Fruit fly (Drosophila melanogaster) whole organism, embryonic: ENCODE data around the gene Oatp33Eb.

Experiments
- Bgb ChIP-seq: fragments of 200-800 bp; sonication (Bioruptor generic); IDR thresholded peaks from 2 replicates; pipeline ENCODE4 v1.3.6; 2022; ENCODE audit warnings: missing biosample characterization, missing genetic modification characterization; ENCODE audit not compliant: partially characterized antibody
- CG10321 ChIP-seq: fragments of 200-800 bp; sonication (Bioruptor generic); IDR thresholded peaks from 2 replicates; pipeline ENCODE4 v1.3.6; 2022; ENCODE audit warnings: missing biosample characterization, missing genetic modification characterization
- CG10543 ChIP-seq: fragments of 200-800 bp; sonication (Bioruptor generic); optimal IDR thresholded peaks from 3 replicates; lab custom pipeline; 2017; ENCODE audit warnings: missing biosample characterization, mild to moderate bottlenecking, missing genetic modification characterization, moderate library complexity
- CG10979 ChIP-seq: fragments of 200-800 bp; sonication (Bioruptor generic); optimal IDR thresholded peaks from 2 replicates; lab custom pipeline; 2018; ENCODE audit warnings: missing biosample characterization, mild to moderate bottlenecking, missing genetic modification characterization, moderate library complexity
- CG12071 ChIP-seq: fragments of 200-800 bp; sonication (Bioruptor generic); optimal IDR thresholded peaks from 3 replicates; lab custom pipeline; 2018; ENCODE audit warnings: missing biosample characterization, mild to moderate bottlenecking, missing genetic modification characterization
- CG12659 ChIP-seq: fragments of 200-800 bp; sonication (Bioruptor generic); optimal IDR thresholded peaks from 3 replicates; lab custom pipeline; 2017; ENCODE audit warnings: mild to moderate bottlenecking, missing biosample characterization, missing genetic modification reagents, missing genetic modification characterization
- CG14014 ChIP-seq: fragments of 200-800 bp; sonication (Bioruptor generic); IDR thresholded peaks from 2 replicates; pipeline ENCODE4 v1.3.6; 2022; ENCODE audit warnings: missing biosample characterization, missing genetic modification characterization
- CG17359 ChIP-seq: fragments of 200-800 bp; sonication (Bioruptor generic); optimal IDR thresholded peaks from 3 replicates; lab custom pipeline; 2018; ENCODE audit warnings: missing biosample characterization, mild to moderate bottlenecking, missing genetic modification characterization, moderate library complexity
- CG17385 ChIP-seq: fragments of 200-800 bp; sonication (Bioruptor generic); optimal IDR thresholded peaks from 3 replicates; lab custom pipeline; 2018; ENCODE audit warnings: missing biosample characterization, mild to moderate bottlenecking, missing genetic modification characterization
- CG18011 ChIP-seq: fragments of 200-800 bp; sonication (Bioruptor generic); optimal IDR thresholded peaks from 2 replicates; lab custom pipeline; 2017; ENCODE audit warnings: missing biosample characterization, missing genetic modification characterization, mild to moderate bottlenecking, moderate library complexity, missing genotype
- CG18476 ChIP-seq: fragments of 200-800 bp; sonication (Bioruptor generic); optimal IDR thresholded peaks from 2 replicates; lab custom pipeline; 2016; ENCODE audit warnings: missing biosample characterization, mild to moderate bottlenecking, missing genetic modification characterization
- CG2116 ChIP-seq: fragments of 200-800 bp; sonication (Bioruptor generic); optimal IDR thresholded peaks from 3 replicates; lab custom pipeline; 2018; ENCODE audit warnings: missing biosample characterization, mild to moderate bottlenecking, missing genetic modification characterization
- CG32532 ChIP-seq: fragments of 200-800 bp; sonication (Bioruptor generic); IDR thresholded peaks from 2 replicates; pipeline ENCODE4 v1.3.6; 2022; ENCODE audit warnings: missing biosample characterization, missing genetic modification characterization
- CG3281 ChIP-seq: fragments of 200-800 bp; sonication (Bioruptor generic); optimal IDR thresholded peaks from 3 replicates; lab custom pipeline; 2017; ENCODE audit warnings: missing biosample characterization, mild to moderate bottlenecking, missing genetic modification characterization
- CG8281 ChIP-seq: fragments of 200-800 bp; sonication (Bioruptor generic); optimal IDR thresholded peaks from 2 replicates; lab custom pipeline; 2018; ENCODE audit warnings: missing biosample characterization, mild to moderate bottlenecking, missing genetic modification characterization, moderate library complexity
- CG8290 ChIP-seq, 3 experiments: fragments of 200-800 bp; sonication (Bioruptor generic); optimal IDR thresholded peaks; 2 replicates each; lab custom pipeline; 2016 to 2019; ENCODE audit warnings: missing biosample characterization in 3 of 3, missing genetic modification characterization in 3 of 3, mild to moderate bottlenecking in 2 of 3, moderate library complexity in 1 of 3
- Chrac-16 ChIP-seq: fragments of 200-800 bp; sonication (Bioruptor generic); optimal IDR thresholded peaks from 3 replicates; lab custom pipeline; 2016; ENCODE audit warnings: missing biosample characterization, missing genetic modification characterization
- CrebB ChIP-seq: fragments of 200-800 bp; sonication (Bioruptor generic); optimal IDR thresholded peaks from 3 replicates; lab custom pipeline; 2018; ENCODE audit warnings: missing biosample characterization, mild to moderate bottlenecking, missing genetic modification characterization
- Dfd ChIP-seq, 2 experiments: fragments of >200 bp; optimal IDR thresholded peaks; 2 replicates each; lab custom pipeline; 2017; ENCODE audit warnings: missing biosample characterization in 2 of 2, missing genetic modification characterization in 2 of 2
- Dip2 ChIP-seq: fragments of 200-800 bp; sonication (Bioruptor generic); IDR thresholded peaks from 2 replicates; pipeline ENCODE4 v1.3.6; 2022; ENCODE audit warnings: missing biosample characterization, missing genetic modification characterization
- Dip3 ChIP-seq: fragments of 200-800 bp; sonication (Bioruptor generic); optimal IDR thresholded peaks from 3 replicates; lab custom pipeline; 2016; ENCODE audit warnings: missing biosample characterization, missing genetic modification characterization
- Fer1 ChIP-seq: fragments of 200-800 bp; sonication (Bioruptor generic); optimal IDR thresholded peaks from 2 replicates; lab custom pipeline; 2017; ENCODE audit warnings: missing biosample characterization, mild to moderate bottlenecking, missing genetic modification characterization
- HLH3B ChIP-seq: fragments of 200-800 bp; sonication (Bioruptor generic); IDR thresholded peaks from 2 replicates; pipeline ENCODE4 v1.3.6; 2022; ENCODE audit warnings: missing biosample characterization, missing genetic modification characterization
- Hey ChIP-seq: fragments of 200-800 bp; sonication (Bioruptor generic); optimal IDR thresholded peaks from 3 replicates; lab custom pipeline; 2018; ENCODE audit warnings: missing biosample characterization, mild to moderate bottlenecking, missing genetic modification characterization
- HmgD ChIP-seq: fragments of 200-800 bp; sonication (Bioruptor generic); optimal IDR thresholded peaks from 3 replicates; lab custom pipeline; 2016; ENCODE audit warnings: missing biosample characterization, missing genetic modification characterization
- Hr51 ChIP-seq, 2 experiments: fragments of 200-800 bp; sonication (Bioruptor generic); optimal IDR thresholded peaks; 2 replicates in 1 of 2; 3 replicates in 1 of 2; lab custom pipeline; 2016 to 2018; ENCODE audit warnings: missing biosample characterization in 2 of 2, missing genetic modification characterization in 2 of 2, mild to moderate bottlenecking in 1 of 2, moderate library complexity in 1 of 2
- Mrtf ChIP-seq: fragments of 200-800 bp; sonication (Bioruptor generic); IDR thresholded peaks from 3 replicates; pipeline ENCODE4 v1.3.6; 2022; ENCODE audit warnings: missing biosample characterization, missing genetic modification characterization
- PHDP ChIP-seq: fragments of 200-800 bp; sonication (Bioruptor generic); optimal IDR thresholded peaks from 3 replicates; lab custom pipeline; 2018; ENCODE audit warnings: missing biosample characterization, mild to moderate bottlenecking, missing genetic modification characterization, moderate library complexity
- Usf ChIP-seq: fragments of 200-800 bp; sonication (Bioruptor generic); optimal IDR thresholded peaks from 2 replicates; lab custom pipeline; 2017; ENCODE audit warnings: missing genotype, missing biosample characterization, missing genetic modification characterization
- Vsx1 ChIP-seq: fragments of 200-800 bp; sonication (Bioruptor generic); optimal IDR thresholded peaks from 2 replicates; lab custom pipeline; 2017; ENCODE audit warnings: missing biosample characterization, mild to moderate bottlenecking, missing genetic modification characterization, missing genetic modification reagents
- Xrp1 ChIP-seq: fragments of 200-800 bp; sonication (Bioruptor generic); IDR thresholded peaks from 2 replicates; pipeline ENCODE4 v1.3.6; 2022; ENCODE audit warnings: missing biosample characterization, missing genetic modification characterization
- YL-1 ChIP-seq: fragments of 200-800 bp; sonication (Bioruptor generic); optimal IDR thresholded peaks from 3 replicates; lab custom pipeline; 2017; ENCODE audit warnings: missing biosample characterization, mild to moderate bottlenecking, missing genetic modification characterization
- abd-A ChIP-seq: fragments of 200-800 bp; sonication (Bioruptor generic); optimal IDR thresholded peaks from 3 replicates; lab custom pipeline; 2019; ENCODE audit warnings: missing biosample characterization, mild to moderate bottlenecking, missing genetic modification characterization, moderate library complexity
- ara ChIP-seq: fragments of 200-800 bp; sonication (Bioruptor generic); IDR thresholded peaks from 2 replicates; pipeline ENCODE4 v1.3.6; 2022; ENCODE audit warnings: missing biosample characterization, missing genetic modification characterization
- bcd ChIP-seq: fragments of 200-800 bp; sonication (Bioruptor generic); optimal IDR thresholded peaks from 2 replicates; lab custom pipeline; 2017; ENCODE audit warnings: missing biosample characterization, mild to moderate bottlenecking, missing genetic modification characterization
- exex ChIP-seq: fragments of 200-800 bp; sonication (Bioruptor generic); optimal IDR thresholded peaks from 4 replicates; lab custom pipeline; 2018; ENCODE audit warnings: missing biosample characterization, mild to moderate bottlenecking, missing genetic modification characterization, moderate library complexity
- ftz-f1 ChIP-seq: fragments of 200-800 bp; sonication (Bioruptor generic); optimal IDR thresholded peaks from 2 replicates; lab custom pipeline; 2016; ENCODE audit warnings: missing biosample characterization, missing genetic modification characterization
- gcm2 ChIP-seq: fragments of 200-800 bp; sonication (Bioruptor generic); optimal IDR thresholded peaks from 2 replicates; lab custom pipeline; 2016; ENCODE audit warnings: missing biosample characterization, missing genetic modification characterization
- gro ChIP-seq: fragments of 200-800 bp; sonication (Bioruptor generic); optimal IDR thresholded peaks from 2 replicates; lab custom pipeline; 2016; ENCODE audit warnings: missing biosample characterization, missing genetic modification characterization
- ham ChIP-seq: fragments of 200-800 bp; sonication (Bioruptor generic); IDR thresholded peaks from 2 replicates; pipeline ENCODE4 v1.3.6; 2022; ENCODE audit warnings: missing biosample characterization, missing genetic modification characterization
- nau ChIP-seq: fragments of 200-800 bp; sonication (Bioruptor generic); optimal IDR thresholded peaks from 3 replicates; lab custom pipeline; 2017; ENCODE audit warnings: missing biosample characterization, mild to moderate bottlenecking, missing genetic modification characterization, missing genetic modification reagents
- nom ChIP-seq: fragments of 200-800 bp; sonication (Bioruptor generic); optimal IDR thresholded peaks from 2 replicates; lab custom pipeline; 2017; ENCODE audit warnings: missing biosample characterization, missing genetic modification characterization, mild to moderate bottlenecking, moderate library complexity, missing genetic modification reagents
- odd ChIP-seq: fragments of 200-800 bp; sonication (Bioruptor generic); optimal IDR thresholded peaks from 2 replicates; lab custom pipeline; 2017; ENCODE audit warnings: missing biosample characterization, mild to moderate bottlenecking, missing genetic modification characterization
- ranshi ChIP-seq: fragments of 200-800 bp; sonication (Bioruptor generic); IDR thresholded peaks from 2 replicates; pipeline ENCODE4 v1.3.6; 2022; ENCODE audit warnings: missing biosample characterization, missing genetic modification characterization
- scrt ChIP-seq: fragments of 200-800 bp; sonication (Bioruptor generic); optimal IDR thresholded peaks from 2 replicates; lab custom pipeline; 2018; ENCODE audit warnings: missing biosample characterization, mild to moderate bottlenecking, missing genetic modification characterization, moderate library complexity
- sd ChIP-seq: fragments of 200-800 bp; sonication (Bioruptor generic); optimal IDR thresholded peaks from 3 replicates; lab custom pipeline; 2018; ENCODE audit warnings: missing biosample characterization, mild to moderate bottlenecking, missing genetic modification characterization, moderate library complexity
- sens ChIP-seq: fragments of 200-800 bp; sonication (Bioruptor generic); peaks from one replicate; lab custom pipeline; 2016; ENCODE audit warnings: missing biosample characterization, missing genetic modification characterization
- sob ChIP-seq: fragments of 200-800 bp; sonication (Bioruptor generic); IDR thresholded peaks from 2 replicates; pipeline ENCODE4 v1.3.6; 2022; ENCODE audit warnings: missing biosample characterization, missing genetic modification characterization
- ttk ChIP-seq: fragments of 200-800 bp; sonication (Bioruptor generic); IDR thresholded peaks from 2 replicates; pipeline ENCODE4 v2.1.2; 2022; ENCODE audit warnings: missing biosample characterization, missing genetic modification characterization
- vvl ChIP-seq: fragments of 200-800 bp; sonication (Bioruptor generic); IDR thresholded peaks from 2 replicates; pipeline ENCODE4 v1.3.6; 2022; ENCODE audit warnings: missing biosample characterization, missing genetic modification characterization

Gene Oatp33Eb

dm6 chr2L:12475308-12475707 is 27.0 kb downstream of the Oatp33Eb start (continued):
- TF ChIP-seq CG12659 (peak; percentile 38), Vsx1 (GFP tag; lab: Kevin White, UChicago) (peak; percentile 39), CG8281 (tag; lab: Kevin White, UChicago) (peak; percentile 23), CG10543 (GFP tag; lab: Kevin White, UChicago) (peak; percentile 80), vvl (GFP tag; lab: Robert Waterston, UW) (0 out of 2 replicates have a peak, but pooled peaks have one; percentile 19), Hey (peak; percentile 16), Xrp1 (GFP tag; lab: Robert Waterston, UW) (0 out of 2 replicates have a peak, but pooled peaks have one; percentile 21), bcd (GFP tag; lab: Kevin White, UChicago) (peak; percentile 7), CG3281 (GFP tag; lab: Kevin White, UChicago) (peak; percentile 67), CrebB (tag; lab: Kevin White, UChicago) (peak; percentile 39), Usf (no peak), ara (GFP tag; lab: Robert Waterston, UW) (no peak), HmgD (GFP tag; lab: Kevin White, UChicago) (no peak), CG32532 (0 out of 2 replicates have a peak, but pooled peaks have one; percentile 16), ftz-f1 (GFP tag; lab: Kevin White, UChicago) (peak; percentile 73), sens (peak; percentile 15), HLH3B (no peak), abd-A (tag; lab: Kevin White, UChicago) (peak; percentile 34), exex (tag; lab: Kevin White, UChicago) (peak; percentile 79), CG18011 (no peak), gcm2 (no peak), gro (GFP tag; lab: Kevin White, UChicago) (peak; percentile 67), CG17385 (peak; percentile 38), Fer1 (peak; percentile 74), nom (GFP tag; lab: Kevin White, UChicago) (peak; percentile 28), sd (tag; lab: Kevin White, UChicago) (peak; percentile 95), Hr51 (GFP tag; optimal IDR thresholded peaks at IDR 0.05; lab: Kevin White, UChicago) (peak in 1 of 2 experiments; percentile 16), Chrac-16 (GFP tag; lab: Kevin White, UChicago) (no peak), odd (GFP tag; lab: Kevin White, UChicago) (peak; percentile 42), Dip3 (GFP tag; lab: Kevin White, UChicago) (no peak), ranshi (GFP tag; lab: Robert Waterston, UW) (no peak), CG18476 (GFP tag; lab: Kevin White, UChicago) (no peak), Mrtf (no peak), CG12071 (GFP tag; lab: Kevin White, UChicago) (peak; percentile 68), ttk (GFP tag; lab: Robert Waterston, UW) (no peak), CG14014 (GFP tag; lab: Robert Waterston, UW) (peak; percentile 24; the same call in 1 of the 2 replicates), sob (GFP tag; lab: Robert Waterston, UW) (peak; percentile 41; the same call in 1 of the 2 replicates), Dip2 (no peak), PHDP (tag; lab: Kevin White, UChicago) (peak; percentile 73), Dfd (GFP tag; optimal IDR thresholded peaks at IDR 0.05; lab: Kevin White, UChicago) (no peak), Bgb (GFP tag; lab: Robert Waterston, UW) (no peak), CG17359 (tag; lab: Kevin White, UChicago) (peak; percentile 29), CG8290 (GFP tag; optimal IDR thresholded peaks at IDR 0.05; lab: Kevin White, UChicago) (no peak), CG8290 (tag; optimal IDR thresholded peaks at IDR 0.05; lab: Kevin White, UChicago) (peak in 1 of 2 experiments; percentile 64), scrt (GFP tag; lab: Kevin White, UChicago) (peak; percentile 43), nau (GFP tag; lab: Kevin White, UChicago) (peak; percentile 43), CG2116 (GFP tag; lab: Kevin White, UChicago) (no peak), ham (GFP tag; lab: Robert Waterston, UW) (no peak), YL-1 (no peak), CG10979 (no peak), CG10321 (GFP tag; lab: Robert Waterston, UW) (no peak)
